Worm (Caenorhabditis elegans): ENCODE results near the gene F10G2.10.

Gene F10G2.10

DNA sequence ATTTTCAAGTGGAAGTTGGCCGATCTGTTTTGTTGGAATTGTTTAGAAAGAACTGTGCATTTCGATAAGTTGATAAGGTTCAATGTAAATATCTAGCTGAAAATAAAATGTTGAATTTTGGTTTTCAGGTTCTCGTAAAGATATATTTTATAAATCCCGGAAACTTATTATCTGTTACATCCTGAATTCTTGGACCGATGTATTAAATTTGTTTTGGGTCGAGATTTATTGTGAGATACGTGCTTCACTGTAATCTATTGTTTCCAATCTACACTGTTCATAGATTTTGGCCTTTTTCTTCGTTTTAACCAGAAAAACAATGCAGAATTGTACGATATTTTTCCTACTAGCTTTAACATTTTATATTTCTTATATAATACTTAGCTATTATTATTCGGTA lies 35.1 kb downstream of the F10G2.10 start, which contains the start of gene C03G6.6:
Gene C03G6.6, plus strand, starts transcription at position 301 of the 400 bp plus-strand sequence.
- TF ChIP-seq elt-3 (tag; optimal IDR thresholded peaks at IDR 0.05) (no peak), mdl-1 (tag; optimal IDR thresholded peaks at IDR 0.05) (no peak), elt-1 (tag; optimal IDR thresholded peaks at IDR 0.05) (no peak), sma-9 (GFP tag; optimal IDR thresholded peaks at IDR 0.05) (no peak), sma-9 (tag; optimal IDR thresholded peaks at IDR 0.05) (no peak), nhr-6 (tag; optimal IDR thresholded peaks at IDR 0.05) (no peak), C34F6.9 (tag; optimal IDR thresholded peaks at IDR 0.05) (no peak)

ce11 chrV:7361673-7362072 lies 39.7 kb downstream of the F10G2.10 start, which contains the start of gene cyp-35A1:
TSS of gene cyp-35A1 (minus strand) at chrV:7361773.
- no peak for TF ChIP-seq mab-5 (tag; optimal IDR thresholded peaks at IDR 0.05)
- TF ChIP-seq nhr-237 (tag; optimal IDR thresholded peaks at IDR 0.05) = no peak
- TF ChIP-seq nhr-77 (tag; optimal IDR thresholded peaks at IDR 0.05) = no peak
- TF ChIP-seq nhr-12 (tag; optimal IDR thresholded peaks at IDR 0.05) = no peak
- TF ChIP-seq nhr-11 (tag; optimal IDR thresholded peaks at IDR 0.05) = no peak
- TF ChIP-seq ztf-4 (tag; optimal IDR thresholded peaks at IDR 0.05) = no peak
- TF ChIP-seq zag-1 (tag; optimal IDR thresholded peaks at IDR 0.05) = no peak
- no peak for TF ChIP-seq nhr-10 (tag; optimal IDR thresholded peaks at IDR 0.05)
- no peak for TF ChIP-seq egl-27 (tag; optimal IDR thresholded peaks at IDR 0.05)

DNA sequence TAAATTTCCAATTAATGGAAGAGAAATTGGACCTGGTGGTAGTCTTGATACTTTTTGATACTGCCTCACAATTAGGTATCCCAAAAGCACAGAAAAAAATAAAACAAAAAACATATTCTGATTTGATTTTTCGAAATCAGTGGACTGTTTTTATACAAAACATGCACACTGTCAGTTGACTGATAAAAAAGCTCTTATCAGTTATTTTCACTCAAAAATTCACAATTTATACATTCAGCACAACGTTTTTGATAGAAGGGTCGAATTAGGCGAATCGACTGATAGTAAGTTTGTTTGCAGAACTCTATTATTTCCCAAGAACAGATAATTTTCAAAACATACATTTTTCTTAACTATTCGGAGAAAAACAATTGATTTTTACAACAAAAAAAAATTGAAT lies 42.0 kb downstream of the F10G2.10 start, which contains the start of gene cyp-35A2:
Gene cyp-35A2, minus strand, starts transcription at position 124 of the 400 bp plus-strand sequence.
- TF ChIP-seq fos-1 (tag; optimal IDR thresholded peaks at IDR 0.05) = peak; percentile 67
- TF ChIP-seq nhr-11 (tag; optimal IDR thresholded peaks at IDR 0.05) = no peak
- no peak for TF ChIP-seq ZK546.5 (tag; optimal IDR thresholded peaks at IDR 0.05)
- TF ChIP-seq nhr-25 (tag; optimal IDR thresholded peaks at IDR 0.05) = no peak
- no peak for TF ChIP-seq nhr-6 (tag; optimal IDR thresholded peaks at IDR 0.05)
- no peak for TF ChIP-seq nhr-129 (tag; optimal IDR thresholded peaks at IDR 0.05)
- no peak for TF ChIP-seq peb-1 (tag; optimal IDR thresholded peaks at IDR 0.05)
- TF ChIP-seq ztf-1 (GFP tag; conservative IDR thresholded peaks at IDR 0.05) = no peak
- TF ChIP-seq gmeb-1 (tag; optimal IDR thresholded peaks at IDR 0.05) = peak; percentile 27

DNA sequence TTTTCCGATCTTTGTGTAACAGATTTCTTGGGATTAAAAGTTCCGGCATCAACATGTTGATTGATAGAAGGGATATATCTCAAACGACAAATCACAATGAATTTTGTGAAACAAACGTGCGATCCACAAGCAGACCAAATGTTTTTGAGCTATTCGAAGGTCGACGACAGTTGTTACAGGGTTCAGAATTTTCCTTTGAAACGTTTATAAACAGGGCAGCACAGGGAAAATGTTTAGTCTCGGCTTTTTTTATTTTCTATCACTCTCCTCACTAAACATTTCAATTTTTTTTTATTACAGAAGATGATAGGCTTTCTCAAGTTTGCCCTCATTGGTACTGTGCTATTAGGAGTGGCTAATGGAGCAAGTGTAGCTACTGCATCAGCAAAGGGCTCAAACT lies 42.9 kb downstream of the F10G2.10 start, which contains the start of gene exc-13:
Gene exc-13, plus strand, starts transcription at position 301 of the 400 bp plus-strand sequence.
- TF ChIP-seq lin-11 (tag; optimal IDR thresholded peaks at IDR 0.05) (no peak), ceh-82 (tag; optimal IDR thresholded peaks at IDR 0.05) (no peak), Y55F3AM.14 (GFP tag; optimal IDR thresholded peaks at IDR 0.05) (no peak)

DNA sequence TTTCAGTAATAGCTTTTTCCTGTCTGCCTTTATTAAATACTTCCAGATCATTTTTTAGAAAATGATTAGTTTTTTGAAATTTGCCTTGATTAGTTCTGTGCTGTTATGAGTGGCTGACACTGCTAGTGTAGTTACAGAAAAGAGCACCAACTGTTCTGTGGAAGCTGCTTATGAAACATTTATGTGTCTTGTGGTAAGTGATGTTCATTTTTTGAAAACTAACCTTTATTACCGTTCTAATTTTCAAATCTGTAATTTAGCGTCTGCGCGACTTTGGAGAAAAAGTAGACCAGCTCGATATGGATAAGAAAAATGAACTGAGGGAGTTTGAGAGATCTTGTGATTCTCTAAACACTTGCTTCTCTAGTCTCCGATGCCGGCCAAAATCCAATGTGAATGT lies 47.6 kb downstream of the F10G2.10 start, which contains the start of gene srj-14:
Gene srj-14, plus strand, starts transcription at position 131 of the 400 bp plus-strand sequence.
- TF ChIP-seq mdl-1 (tag; optimal IDR thresholded peaks at IDR 0.05) (no peak), blmp-1 (tag; optimal IDR thresholded peaks at IDR 0.05; ENCODE audit: insufficient read depth) (no peak), elt-3 (tag; optimal IDR thresholded peaks at IDR 0.05) (no peak), nhr-12 (tag; optimal IDR thresholded peaks at IDR 0.05) (no peak)

All from whole organism, L2 larva.